Worm (Caenorhabditis elegans) whole organism, young adult: ENCODE measurements around the gene ctr-9.
A peak's percentile ranks its signal among the peaks of the same experiment; 100 is the strongest.

ENCODE experiments used
- D2030.7 ChIP-seq: fragments of 200-800 bp; sonication (Bioruptor generic); IDR thresholded peaks from 2 replicates; pipeline ENCODE4 v1.3.6; 2022; ENCODE audit warnings: missing genetic modification reagents, missing genetic modification characterization, missing compliant biosample characterization
- F52B5.7 ChIP-seq: sonication (generic microtip); optimal IDR thresholded peaks from 2 replicates; lab custom pipeline; 2016; ENCODE audit warnings: mild to moderate bottlenecking, missing genetic modification characterization, missing compliant biosample characterization
- F57A8.1 ChIP-seq: fragments of 200-800 bp; sonication (Bioruptor generic); optimal IDR thresholded peaks from 2 replicates; lab custom pipeline; 2018; ENCODE audit warnings: mild to moderate bottlenecking, missing genetic modification characterization, moderate library complexity, missing compliant biosample characterization
- T07F8.4 ChIP-seq: sonication (generic microtip); optimal IDR thresholded peaks from 2 replicates; lab custom pipeline; 2016; ENCODE audit warnings: mild to moderate bottlenecking, missing genetic modification characterization, moderate library complexity, missing compliant biosample characterization
- Y79H2A.3 ChIP-seq: fragments of 200-800 bp; sonication (Bioruptor generic); conservative IDR thresholded peaks from 2 replicates; pipeline ENCODE4 v1.3.6; 2022; ENCODE audit warnings: missing genetic modification reagents, missing genetic modification characterization, missing compliant biosample characterization
- ZK185.1 ChIP-seq: sonication (generic microtip); optimal IDR thresholded peaks from 2 replicates; lab custom pipeline; 2016; ENCODE audit warnings: mild to moderate bottlenecking, missing genetic modification characterization, missing compliant biosample characterization; ENCODE audit not compliant: poor library complexity, severe bottlenecking
- akir-1 ChIP-seq: fragments of 200-800 bp; sonication (Bioruptor generic); optimal IDR thresholded peaks from 2 replicates; lab custom pipeline; 2018; ENCODE audit warnings: mild to moderate bottlenecking, missing genetic modification characterization, moderate library complexity, missing compliant biosample characterization
- aptf-3 ChIP-seq: fragments of 200-800 bp; sonication (Bioruptor generic); IDR thresholded peaks from 2 replicates; pipeline ENCODE4 v1.3.6; 2022; ENCODE audit warnings: missing genetic modification characterization, missing compliant biosample characterization
- atf-7 ChIP-seq: sonication (generic microtip); optimal IDR thresholded peaks from 2 replicates; lab custom pipeline; 2017; ENCODE audit warnings: mild to moderate bottlenecking, missing genetic modification characterization, missing compliant biosample characterization
- attf-3 ChIP-seq: fragments of 200-800 bp; sonication (Bioruptor generic); conservative IDR thresholded peaks from 2 replicates; pipeline ENCODE4 v1.3.6; 2022; ENCODE audit warnings: missing genetic modification reagents, missing genetic modification characterization, missing compliant biosample characterization
- bed-2 ChIP-seq: fragments of 200-800 bp; sonication (Bioruptor generic); IDR thresholded peaks from 2 replicates; pipeline ENCODE4 v1.3.6; 2022; ENCODE audit warnings: missing genetic modification reagents, missing genetic modification characterization, missing compliant biosample characterization
- ceh-100 ChIP-seq: fragments of 200-800 bp; sonication (Bioruptor generic); IDR thresholded peaks from 2 replicates; pipeline ENCODE4 v1.3.6; 2022; ENCODE audit warnings: missing genetic modification reagents, missing genetic modification characterization, missing compliant biosample characterization
- ceh-79 ChIP-seq: sonication (generic microtip); optimal IDR thresholded peaks from 2 replicates; lab custom pipeline; 2017; ENCODE audit warnings: mild to moderate bottlenecking, missing genetic modification characterization, missing compliant biosample characterization
- ceh-91 ChIP-seq: fragments of 200-800 bp; sonication (Bioruptor generic); IDR thresholded peaks from 2 replicates; pipeline ENCODE4 v1.3.6; 2022; ENCODE audit warnings: missing genetic modification reagents, missing genetic modification characterization, missing compliant biosample characterization
- die-1 ChIP-seq: sonication (generic microtip); optimal IDR thresholded peaks from 2 replicates; lab custom pipeline; 2016; ENCODE audit warnings: missing genotype, mild to moderate bottlenecking, missing genetic modification characterization, missing compliant biosample characterization
- efl-1 ChIP-seq: fragments of 150-350 bp; optimal IDR thresholded peaks from 2 replicates; lab custom pipeline; 2014; ENCODE audit warnings: missing biosample characterization, missing genetic modification reagents, missing genetic modification characterization
- egrh-3 ChIP-seq: fragments of 200-800 bp; sonication (Bioruptor generic); IDR thresholded peaks from 2 replicates; pipeline ENCODE4 v1.3.6; 2022; ENCODE audit warnings: missing genetic modification reagents, missing genetic modification characterization, missing compliant biosample characterization
- gei-17 ChIP-seq: fragments of 200-800 bp; sonication (Bioruptor generic); optimal IDR thresholded peaks from 2 replicates; lab custom pipeline; 2018; ENCODE audit warnings: mild to moderate bottlenecking, missing genetic modification characterization, missing compliant biosample characterization
- lag-1 ChIP-seq: fragments of 200-800 bp; sonication (Bioruptor generic); IDR thresholded peaks from 2 replicates; pipeline ENCODE4 v1.3.6; 2022; ENCODE audit warnings: missing genetic modification reagents, missing genetic modification characterization, missing compliant biosample characterization
- lin-26 ChIP-seq: fragments of 200-800 bp; sonication (Bioruptor generic); IDR thresholded peaks from 2 replicates; pipeline ENCODE4 v1.3.6; 2022; ENCODE audit warnings: missing genetic modification reagents, missing genetic modification characterization, missing compliant biosample characterization
- lin-40 ChIP-seq: sonication (generic microtip); optimal IDR thresholded peaks from 2 replicates; lab custom pipeline; 2016; ENCODE audit warnings: missing genetic modification characterization, mild to moderate bottlenecking, missing compliant biosample characterization, missing genotype, missing genetic modification reagents
- lir-1 ChIP-seq: fragments of 200-800 bp; sonication (Bioruptor generic); conservative IDR thresholded peaks from 2 replicates; pipeline ENCODE4 v1.3.6; 2022; ENCODE audit warnings: missing genetic modification reagents, missing genetic modification characterization, missing compliant biosample characterization
- lsl-1 ChIP-seq: fragments of 200-800 bp; sonication (Bioruptor generic); optimal IDR thresholded peaks from 2 replicates; lab custom pipeline; 2018; ENCODE audit warnings: mild to moderate bottlenecking, missing genetic modification characterization, moderate library complexity, missing compliant biosample characterization
- mcd-1 ChIP-seq: fragments of 200-800 bp; sonication (Bioruptor generic); IDR thresholded peaks from 2 replicates; pipeline ENCODE4 v1.3.6; 2022; ENCODE audit warnings: missing genetic modification reagents, missing genetic modification characterization, missing compliant biosample characterization
- nfyb-1 ChIP-seq: fragments of 200-800 bp; sonication (Bioruptor generic); IDR thresholded peaks from 2 replicates; pipeline ENCODE4 v1.3.6; 2022; ENCODE audit warnings: missing genetic modification reagents, missing genetic modification characterization, missing compliant biosample characterization
- nhr-120 ChIP-seq: fragments of 200-800 bp; sonication (Bioruptor generic); IDR thresholded peaks from 2 replicates; pipeline ENCODE4 v1.3.6; 2022; ENCODE audit warnings: missing genetic modification characterization, missing compliant biosample characterization
- nhr-90 ChIP-seq: sonication (generic microtip); optimal IDR thresholded peaks from 2 replicates; lab custom pipeline; 2016; ENCODE audit warnings: missing genotype, mild to moderate bottlenecking, missing genetic modification characterization, missing compliant biosample characterization
- pbrm-1 ChIP-seq: fragments of 200-800 bp; sonication (Bioruptor generic); IDR thresholded peaks from 2 replicates; pipeline ENCODE4 v1.3.6; 2022; ENCODE audit warnings: missing genetic modification reagents, missing genetic modification characterization, missing compliant biosample characterization
- rec-8 ChIP-seq, 2 experiments: sonication (generic microtip); optimal IDR thresholded peaks; 2 replicates each; lab custom pipeline; 2016; ENCODE audit warnings: mild to moderate bottlenecking in 2 of 2, missing genetic modification characterization in 2 of 2, missing genetic modification reagents in 2 of 2, missing genotype in 2 of 2, missing biosample characterization in 1 of 2, missing compliant biosample characterization in 1 of 2, moderate library complexity in 1 of 2
- snpc-1.1 ChIP-seq: sonication (generic microtip); optimal IDR thresholded peaks from 2 replicates; lab custom pipeline; 2017; ENCODE audit warnings: missing genetic modification characterization, mild to moderate bottlenecking, missing compliant biosample characterization, antibody characterized with exemption, moderate library complexity, missing genotype, missing genetic modification reagents; ENCODE audit not compliant: insufficient read depth
- snpc-1.3 ChIP-seq: sonication (generic microtip); optimal IDR thresholded peaks from 2 replicates; lab custom pipeline; 2017; ENCODE audit warnings: missing genetic modification characterization, mild to moderate bottlenecking, missing compliant biosample characterization, antibody characterized with exemption, moderate library complexity, missing genotype, missing genetic modification reagents; ENCODE audit not compliant: insufficient read depth
- tbp1 ChIP-seq: fragments of 200-800 bp; sonication (Bioruptor generic); optimal IDR thresholded peaks from 2 replicates; lab custom pipeline; 2018; ENCODE audit warnings: mild to moderate bottlenecking, missing genetic modification characterization, missing compliant biosample characterization
- tbx-9 ChIP-seq: sonication (generic microtip); optimal IDR thresholded peaks from 2 replicates; lab custom pipeline; 2016; ENCODE audit warnings: borderline replicate concordance, missing genetic modification characterization, inconsistent platforms, missing compliant biosample characterization
- zfh-2 ChIP-seq: fragments of 200-800 bp; sonication (Bioruptor generic); conservative IDR thresholded peaks from 2 replicates; pipeline ENCODE4 v1.3.6; 2022; ENCODE audit warnings: missing genetic modification reagents, missing genetic modification characterization, missing compliant biosample characterization
- zim-3 ChIP-seq: sonication (generic microtip); optimal IDR thresholded peaks from 2 replicates; lab custom pipeline; 2017; ENCODE audit warnings: mild to moderate bottlenecking, missing genetic modification characterization, moderate library complexity, missing compliant biosample characterization
- ztf-18 ChIP-seq: sonication (generic microtip); optimal IDR thresholded peaks from 2 replicates; lab custom pipeline; 2016; ENCODE audit warnings: missing genotype, mild to moderate bottlenecking, missing genetic modification characterization, missing compliant biosample characterization
- ztf-22 ChIP-seq: fragments of 200-800 bp; sonication (Bioruptor generic); optimal IDR thresholded peaks from 2 replicates; lab custom pipeline; 2018; ENCODE audit warnings: mild to moderate bottlenecking, missing genetic modification characterization, moderate library complexity, missing compliant biosample characterization
- ztf-26 ChIP-seq: sonication (generic microtip); optimal IDR thresholded peaks from 2 replicates; lab custom pipeline; 2017; ENCODE audit warnings: missing genetic modification characterization, missing compliant biosample characterization
- ztf-28 ChIP-seq: fragments of 200-800 bp; sonication (Bioruptor generic); IDR thresholded peaks from 2 replicates; pipeline ENCODE4 v1.3.6; 2022; ENCODE audit warnings: missing genetic modification reagents, missing genetic modification characterization, missing compliant biosample characterization

Gene ctr-9

DNA sequence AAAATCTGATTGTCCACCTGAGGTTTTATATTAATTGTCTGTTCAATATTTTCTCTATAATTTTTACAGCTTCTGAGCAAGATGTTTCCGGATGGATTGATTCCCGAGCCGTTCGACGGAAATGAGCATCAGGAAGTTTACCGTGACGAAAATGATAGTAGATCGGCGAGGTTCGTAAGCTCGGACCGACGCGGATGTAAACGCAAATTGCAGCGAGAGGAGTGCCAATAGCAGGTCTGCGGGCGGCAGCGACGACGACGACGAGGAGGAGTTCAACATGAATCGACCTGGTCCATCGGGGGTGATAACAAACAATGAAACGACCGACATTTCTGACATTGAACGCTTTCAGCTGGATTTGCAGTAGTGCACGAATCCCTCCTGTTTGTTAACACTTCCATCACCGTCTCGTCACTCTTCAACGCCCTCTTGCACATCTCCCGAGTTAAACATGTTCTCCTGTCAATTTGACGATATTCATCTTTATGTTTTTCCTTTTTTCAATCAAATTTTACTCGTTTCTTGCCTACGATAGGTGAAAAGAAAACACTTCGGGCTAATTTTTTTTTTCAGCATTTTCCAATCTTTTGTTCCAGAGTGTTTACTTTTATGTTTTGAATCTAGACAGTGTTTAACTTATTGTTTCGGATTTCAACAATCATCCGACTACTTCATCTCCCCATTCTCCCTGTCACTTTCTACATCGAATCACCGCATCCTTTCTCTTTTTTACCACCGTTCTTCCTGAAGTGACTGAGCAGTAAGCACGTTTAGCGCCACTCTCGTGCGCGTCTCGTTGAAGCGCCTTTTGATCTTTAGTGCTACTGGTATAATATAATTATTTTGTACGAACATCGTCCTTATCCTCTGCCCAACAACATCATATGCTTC lies 29.1 kb upstream of the ctr-9 start:
- TF ChIP-seq tbx-9 (tag; lab: Kevin White, UChicago) (no peak), atf-7 (tag; lab: Kevin White, UChicago) (peak; percentile 32), zfh-2 (GFP tag; lab: Robert Waterston, UW) (peak; percentile 59), lsl-1 (peak; percentile 17), ceh-91 (GFP tag; lab: Robert Waterston, UW) (no peak), pbrm-1 (no peak), zim-3 (tag; lab: Kevin White, UChicago) (no peak), lin-26 (GFP tag; lab: Robert Waterston, UW) (peak; percentile 72; the same call in 1 of the 2 replicates), lin-40 (tag; lab: Kevin White, UChicago) (no peak), ztf-26 (tag; lab: Kevin White, UChicago) (no peak), tbp1 (GFP tag; lab: Kevin White, UChicago) (peak; percentile 26), snpc-1.1 (tag; lab: Kevin White, UChicago) (no peak), lir-1 (GFP tag; lab: Robert Waterston, UW) (no peak), F57A8.1 (GFP tag; lab: Kevin White, UChicago) (no peak), mcd-1 (GFP tag; lab: Robert Waterston, UW) (no peak), attf-3 (GFP tag; lab: Robert Waterston, UW) (no peak), nfyb-1 (GFP tag; lab: Robert Waterston, UW) (no peak), nhr-120 (GFP tag; lab: Robert Waterston, UW) (no peak), die-1 (tag; lab: Kevin White, UChicago) (peak; percentile 45), ceh-100 (GFP tag; lab: Robert Waterston, UW) (peak; percentile 16; the same call in 1 of the 2 replicates), ceh-79 (tag; lab: Kevin White, UChicago) (no peak), nhr-90 (no peak), T07F8.4 (no peak), gei-17 (GFP tag; lab: Kevin White, UChicago) (no peak), efl-1 (GFP tag; lab: Kevin White, UChicago) (no peak), snpc-1.3 (no peak), bed-2 (GFP tag; lab: Robert Waterston, UW) (no peak), F52B5.7 (tag; lab: Kevin White, UChicago) (peak; percentile 21), Y79H2A.3 (peak; percentile 31; the same call in 1 of the 2 replicates), egrh-3 (GFP tag; lab: Robert Waterston, UW) (no peak), ztf-18 (peak; percentile 24), lag-1 (GFP tag; lab: Robert Waterston, UW) (no peak), ztf-28 (0 out of 2 replicates have a peak, but pooled peaks have one; percentile 5), D2030.7 (no peak), aptf-3 (0 out of 2 replicates have a peak, but pooled peaks have one; percentile 47), ZK185.1 (tag; lab: Kevin White, UChicago) (no peak), ztf-22 (no peak), rec-8 (tag; optimal IDR thresholded peaks at IDR 0.05; lab: Kevin White, UChicago) (peak in 1 of 2 experiments; percentile 44), akir-1 (GFP tag; lab: Kevin White, UChicago) (no peak)
